Worm (Caenorhabditis elegans) whole organism, L2 larva: ENCODE measurements around the gene arrd-15.

ENCODE experiments used
- ZK546.5 ChIP-seq: sonication (generic microtip); optimal IDR thresholded peaks from 2 replicates; lab custom pipeline; 2017; ENCODE audit warnings: missing biosample characterization, missing genetic modification characterization
- elt-1 ChIP-seq: fragments of 150-350 bp; optimal IDR thresholded peaks from 2 replicates; lab custom pipeline; 2014; ENCODE audit warnings: missing biosample characterization, missing genetic modification characterization
- lin-13 ChIP-seq: fragments of 150-350 bp; optimal IDR thresholded peaks from 2 replicates; lab custom pipeline; 2014; ENCODE audit warnings: missing biosample characterization, missing genetic modification reagents, missing genetic modification characterization
- lsy-2 ChIP-seq, 2 experiments: fragments of 150-350 bp in 1 of 2; sonication (generic microtip) in 1 of 2; optimal IDR thresholded peaks; 2 replicates each; lab custom pipeline; 2014 to 2017; ENCODE audit warnings: missing biosample characterization in 2 of 2, missing genetic modification characterization in 2 of 2
- nhr-11 ChIP-seq: fragments of 150-350 bp; optimal IDR thresholded peaks from 2 replicates; lab custom pipeline; 2014; ENCODE audit warnings: missing biosample characterization, missing genetic modification characterization
- nhr-237 ChIP-seq: fragments of 150-350 bp; optimal IDR thresholded peaks from 2 replicates; lab custom pipeline; 2014; ENCODE audit warnings: missing biosample characterization, missing genetic modification characterization
- skn-1 ChIP-seq: sonication (generic microtip); optimal IDR thresholded peaks from 2 replicates; lab custom pipeline; 2017; ENCODE audit warnings: missing biosample characterization, missing genetic modification characterization
- unc-39 ChIP-seq: fragments of 150-350 bp; optimal IDR thresholded peaks from 2 replicates; lab custom pipeline; 2014; ENCODE audit warnings: missing biosample characterization, missing genetic modification characterization
- unc-62 ChIP-seq: fragments of 150-350 bp; optimal IDR thresholded peaks from 2 replicates; lab custom pipeline; 2014; ENCODE audit warnings: missing biosample characterization, missing genetic modification reagents, missing genetic modification characterization
- zag-1 ChIP-seq: fragments of 150-350 bp; optimal IDR thresholded peaks from 2 replicates; lab custom pipeline; 2014; ENCODE audit warnings: missing biosample characterization, missing genetic modification characterization
- ztf-11 ChIP-seq: sonication (generic microtip); optimal IDR thresholded peaks from 2 replicates; lab custom pipeline; 2017; ENCODE audit warnings: missing biosample characterization, missing genetic modification characterization

DNA sequence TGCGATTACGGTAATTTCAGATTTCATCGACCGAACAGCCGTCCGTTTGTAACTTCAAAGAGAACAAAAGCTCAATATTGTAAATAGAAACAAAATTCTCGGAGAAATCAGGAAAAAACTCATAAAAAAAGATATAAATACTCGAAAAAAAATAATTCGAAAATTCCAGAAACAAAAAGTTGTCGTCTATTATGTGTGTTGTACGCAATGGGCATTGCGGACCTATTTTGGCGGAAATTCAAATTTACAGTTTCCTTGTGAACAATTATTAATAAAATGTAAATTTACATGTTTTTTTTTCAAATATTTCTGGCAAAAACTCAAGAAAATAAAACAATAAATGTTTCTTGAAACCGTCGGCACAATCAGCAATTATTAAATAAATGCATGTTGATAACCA, 55.6 kb downstream of the arrd-15 start:
- TF ChIP-seq zag-1 (tag; lab: Kevin White, UChicago) (no peak), elt-1 (tag; lab: Kevin White, UChicago) (no peak), lin-13 (GFP tag; lab: Kevin White, UChicago) (no peak), ztf-11 (tag; lab: Kevin White, UChicago) (no peak), skn-1 (tag; lab: Kevin White, UChicago) (no peak), lsy-2 (tag; optimal IDR thresholded peaks at IDR 0.05; lab: Kevin White, UChicago) (no peak), unc-62 (GFP tag; lab: Kevin White, UChicago) (no peak), nhr-237 (tag; lab: Kevin White, UChicago) (no peak), nhr-11 (no peak), ZK546.5 (tag; lab: Kevin White, UChicago) (no peak), unc-39 (tag; lab: Kevin White, UChicago) (no peak)
